Fruit fly (Drosophila melanogaster) whole organism, wandering third instar larva: ENCODE results near the gene CG8851.

Experiments used
- Dfd ChIP-seq: fragments of >200 bp; optimal IDR thresholded peaks from 2 replicates; lab custom pipeline; 2017; ENCODE audit warnings: missing biosample characterization, missing genetic modification characterization
- Hnf4 ChIP-seq: fragments of 200-800 bp; sonication (Bioruptor generic); optimal IDR thresholded peaks from 2 replicates; lab custom pipeline; 2016; ENCODE audit warnings: missing biosample characterization, mild to moderate bottlenecking, missing genetic modification characterization
- woc ChIP-seq: sonication (Bioruptor generic); optimal IDR thresholded peaks from 2 replicates; lab custom pipeline; 2016; ENCODE audit warnings: missing biosample characterization, mild to moderate bottlenecking, missing genetic modification characterization

dm6 chr2L:3504851-3505250, 14.6 kb upstream of the CG8851 start:
- TF ChIP-seq Hnf4 (GFP tag; lab: Kevin White, UChicago) (no peak), woc (GFP tag; lab: Kevin White, UChicago) (no peak), Dfd (GFP tag; lab: Kevin White, UChicago) (no peak)
